Fruit fly (Drosophila melanogaster): ENCODE results near the gene CheA87a.
A peak's percentile ranks its signal among the peaks of the same experiment; 100 is the strongest.

CheA87a gene

DNA sequence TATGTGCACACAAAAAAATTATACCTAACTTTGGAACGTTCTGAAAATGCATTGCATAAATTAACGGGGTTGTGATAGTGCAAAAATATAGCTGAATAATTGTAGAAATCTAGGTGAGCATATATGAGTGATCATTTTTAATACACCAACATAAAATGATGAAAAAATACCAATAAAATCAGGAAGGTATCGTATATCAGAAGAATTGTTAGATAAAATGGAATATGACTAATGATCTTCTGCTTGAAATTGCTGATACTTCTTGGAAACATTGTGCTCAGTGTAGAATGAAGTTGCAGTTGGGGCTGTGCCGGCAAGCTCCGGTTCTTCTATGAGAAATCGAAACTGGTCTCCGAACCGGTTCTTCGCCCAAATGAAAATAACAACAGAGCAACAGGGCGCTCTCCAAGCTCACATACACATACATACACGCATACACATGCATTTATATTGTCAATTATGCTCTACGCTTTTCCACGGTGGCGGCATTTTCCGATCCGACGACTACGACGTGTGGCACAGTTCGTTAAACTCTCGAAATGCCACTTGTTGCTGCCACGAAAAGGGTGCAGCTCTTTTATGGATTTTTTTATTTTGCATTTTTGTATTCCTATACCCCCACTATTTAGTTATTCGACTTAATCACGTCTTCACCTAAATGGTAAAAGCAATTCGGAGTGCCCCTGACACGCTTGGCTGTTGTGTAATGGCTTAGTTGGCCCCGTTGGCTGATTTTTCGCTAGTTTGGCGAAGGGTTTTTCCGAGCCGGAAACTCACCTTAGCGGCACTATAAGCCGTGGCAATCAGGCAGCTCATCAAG, 31.7 kb downstream of the CheA87a start (continued):
- no peak for TF ChIP-seq CG9797 (GFP tag; optimal IDR thresholded peaks at IDR 0.05)
- TF ChIP-seq CG1832 (GFP tag; optimal IDR thresholded peaks at IDR 0.05): no peak
- TF ChIP-seq H2.0 (GFP tag; IDR thresholded peaks at IDR 0.05): peak; percentile 79
- peak; percentile 3 for TF ChIP-seq YL-1 (GFP tag; optimal IDR thresholded peaks at IDR 0.05)
- peak; percentile 70 for TF ChIP-seq CG6654 (GFP tag; optimal IDR thresholded peaks at IDR 0.05)
- peak; percentile 66 for TF ChIP-seq ase (GFP tag; IDR thresholded peaks at IDR 0.05)
- TF ChIP-seq CG11504 (tag; optimal IDR thresholded peaks at IDR 0.05): peak; percentile 90
- peak; percentile 49 for TF ChIP-seq Sry-β (GFP tag; optimal IDR thresholded peaks at IDR 0.05)
- peak; percentile 89 for TF ChIP-seq pum (GFP tag; optimal IDR thresholded peaks at IDR 0.05)
- peak; percentile 84 for TF ChIP-seq CG8089 (GFP tag; optimal IDR thresholded peaks at IDR 0.05)
- TF ChIP-seq bbx (GFP tag; IDR thresholded peaks at IDR 0.05; ENCODE audit: partially characterized antibody): no peak
- TF ChIP-seq CG11093 (GFP tag; IDR thresholded peaks at IDR 0.05): peak; percentile 69; the same call in 2 of the 3 replicates
- peak; percentile 68 for TF ChIP-seq ssp (GFP tag; IDR thresholded peaks at IDR 0.05)

DNA sequence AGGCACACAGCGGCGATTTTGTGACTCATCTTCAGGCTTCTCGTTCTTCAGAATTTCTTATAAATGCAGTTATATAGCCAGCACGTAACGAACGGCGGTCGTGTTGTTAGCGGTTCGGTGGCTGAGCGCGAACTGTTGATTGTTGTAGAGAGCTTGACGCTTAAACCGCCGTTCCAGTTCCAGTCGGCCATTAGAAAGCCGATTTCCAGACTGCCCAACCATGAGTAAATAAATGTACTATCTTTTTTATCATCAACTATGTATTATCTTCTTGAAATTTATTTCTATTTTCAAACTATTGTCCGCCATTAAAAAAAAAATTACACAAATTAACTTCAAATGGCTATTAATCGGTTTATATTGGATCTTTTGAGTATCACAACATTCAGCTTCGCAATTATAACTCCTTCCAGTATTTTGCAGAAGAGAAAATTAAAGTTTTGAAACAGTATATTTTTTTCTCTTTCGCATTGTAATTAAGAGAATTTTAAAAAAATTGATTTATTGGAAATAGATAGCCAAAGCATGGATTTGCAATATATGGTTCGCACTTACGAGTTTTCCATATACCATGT, 32.4 kb downstream of the CheA87a start, which contains the start of gene GILT1:
GILT1 (minus strand) TSS at position 141 of the 575 bp plus-strand sequence.
- TF ChIP-seq sim (GFP tag; IDR thresholded peaks at IDR 0.05) (0 out of 2 replicates have a peak, but pooled peaks have one; percentile 15), CG31388 (GFP tag; optimal IDR thresholded peaks at IDR 0.05) (no peak), pzg (GFP tag; optimal IDR thresholded peaks at IDR 0.05) (peak; percentile 0), Med (GFP tag) (peak; percentile 59), chm (GFP tag; IDR thresholded peaks at IDR 0.05) (peak; percentile 52; the same call in 1 of the 2 replicates), CG17612 (GFP tag; IDR thresholded peaks at IDR 0.05) (no peak), CG2678 (tag; optimal IDR thresholded peaks at IDR 0.05) (peak; percentile 7), CG8944 (GFP tag; optimal IDR thresholded peaks at IDR 0.05) (no peak), CG4404 (GFP tag; IDR thresholded peaks at IDR 0.05) (no peak), disco-r (GFP tag; optimal IDR thresholded peaks at IDR 0.05) (no peak), CG9817 (tag; optimal IDR thresholded peaks at IDR 0.05) (no peak), gfzf (GFP tag; optimal IDR thresholded peaks at IDR 0.05) (peak; percentile 49), kay (GFP tag; optimal IDR thresholded peaks at IDR 0.05) (peak; percentile 10), CG34422 (GFP tag; IDR thresholded peaks at IDR 0.05) (0 out of 3 replicates have a peak, but pooled peaks have one; percentile 35), knrl (GFP tag; IDR thresholded peaks at IDR 0.05; ENCODE audit: partially characterized antibody) (no peak), CG8924 (tag; optimal IDR thresholded peaks at IDR 0.05) (no peak), Bdp1 (GFP tag; optimal IDR thresholded peaks at IDR 0.05) (no peak), CG3163 (GFP tag; optimal IDR thresholded peaks at IDR 0.05) (peak; percentile 91), Dll (GFP tag; IDR thresholded peaks at IDR 0.05; ENCODE audit: partially characterized antibody) (peak; percentile 28; the same call in 1 of the 4 replicates), CG17328 (GFP tag; IDR thresholded peaks at IDR 0.05) (0 out of 2 replicates have a peak, but pooled peaks have one; percentile 13), lov (optimal IDR thresholded peaks at IDR 0.05) (no peak), lov (GFP tag; IDR thresholded peaks at IDR 0.05) (0 out of 3 replicates have a peak, but pooled peaks have one; percentile 35), Taf1 (GFP tag; IDR thresholded peaks at IDR 0.05) (no peak), Jarid2 (GFP tag; optimal IDR thresholded peaks at IDR 0.05) (peak; percentile 65), sens (GFP tag) (peak; percentile 63), ranshi (GFP tag; IDR thresholded peaks at IDR 0.05) (no peak), CG4707 (GFP tag; optimal IDR thresholded peaks at IDR 0.05) (no peak), CG30403 (GFP tag; optimal IDR thresholded peaks at IDR 0.05) (no peak), Max (GFP tag; optimal IDR thresholded peaks at IDR 0.05) (no peak), Trl (optimal IDR thresholded peaks at IDR 0.05) (peak; percentile 16 to 34), Trl (GFP tag; optimal IDR thresholded peaks at IDR 0.05) (no peak), CG4360 (GFP tag; IDR thresholded peaks at IDR 0.05) (no peak), oc (tag; optimal IDR thresholded peaks at IDR 0.05) (peak; percentile 5), Pdp1 (GFP tag; optimal IDR thresholded peaks at IDR 0.05) (peak in 1 of 2 experiments; percentile 31), unc-4 (GFP tag; IDR thresholded peaks at IDR 0.05; ENCODE audit: partially characterized antibody) (0 out of 2 replicates have a peak, but pooled peaks have one; percentile 16)

All from whole organism, embryonic.